Fruit fly (Drosophila melanogaster): ENCODE measurements around the gene Ip259.

Gene Ip259

DNA sequence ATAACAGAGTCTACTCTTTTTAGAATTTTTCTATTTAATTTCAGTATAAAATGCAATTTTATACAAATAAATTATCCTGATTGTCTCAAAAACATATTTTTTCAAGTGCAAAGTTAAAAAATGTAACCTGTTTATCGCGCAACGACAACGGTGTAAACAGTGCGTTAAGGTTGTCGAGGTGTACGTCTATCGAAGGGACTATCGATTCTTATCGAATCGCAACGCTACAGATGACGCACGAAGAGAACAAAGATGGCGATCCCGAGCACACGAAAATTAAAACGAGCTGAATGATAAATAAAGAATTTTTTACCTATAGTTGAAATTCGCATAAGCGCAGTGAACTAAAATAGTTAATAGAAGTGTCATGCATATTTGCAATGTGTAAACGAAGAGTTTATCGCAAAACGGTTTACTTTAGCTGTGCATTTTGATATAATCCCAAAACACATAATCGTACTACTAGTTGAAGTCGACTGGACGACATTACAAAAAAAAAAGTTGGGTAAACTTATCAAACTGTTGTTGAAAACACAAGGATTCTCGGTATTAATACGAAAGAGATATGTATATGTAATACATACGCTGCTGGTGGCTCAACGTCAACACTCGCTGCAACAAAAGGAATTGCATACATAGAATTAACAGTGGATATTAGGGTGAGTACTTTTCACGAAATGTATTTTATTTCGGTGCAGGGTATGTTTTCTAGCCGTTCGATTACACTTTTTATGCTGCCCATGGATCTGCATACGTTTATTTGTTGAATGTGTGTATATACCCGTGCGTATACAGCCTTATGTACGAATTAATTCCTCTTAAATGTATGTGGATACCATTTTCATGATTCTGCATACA is 20.1 kb upstream of the Ip259 start, which contains the start of gene da (continued):
- TF ChIP-seq pum (GFP tag; optimal IDR thresholded peaks at IDR 0.05) = peak; percentile 56
- no peak for TF ChIP-seq Usf (GFP tag; optimal IDR thresholded peaks at IDR 0.05)
- TF ChIP-seq CG2120 (GFP tag; optimal IDR thresholded peaks at IDR 0.05) = peak; percentile 79
- peak; percentile 41 for TF ChIP-seq HmgZ (tag; optimal IDR thresholded peaks at IDR 0.05)
- no peak for TF ChIP-seq psq (GFP tag; optimal IDR thresholded peaks at IDR 0.05)
- TF ChIP-seq CG9609 (GFP tag; optimal IDR thresholded peaks at IDR 0.05) = peak; percentile 56
- TF ChIP-seq Stat92E (GFP tag; optimal IDR thresholded peaks at IDR 0.05) = no peak
- TF ChIP-seq gsb-n (tag; optimal IDR thresholded peaks at IDR 0.05) = peak; percentile 31
- no peak for TF ChIP-seq CG15011 (GFP tag; optimal IDR thresholded peaks at IDR 0.05)
- TF ChIP-seq CG5953 (GFP tag; IDR thresholded peaks at IDR 0.05) = no peak
- no peak for TF ChIP-seq eyg (GFP tag; optimal IDR thresholded peaks at IDR 0.05)
- TF ChIP-seq unc-4 (GFP tag; IDR thresholded peaks at IDR 0.05; ENCODE audit: partially characterized antibody) = peak; percentile 54; the same call in 1 of the 2 replicates
- TF ChIP-seq CG3065 (GFP tag; optimal IDR thresholded peaks at IDR 0.05) = no peak
- peak; percentile 75 for TF ChIP-seq sug (tag; optimal IDR thresholded peaks at IDR 0.05)
- TF ChIP-seq CG18476 (GFP tag; optimal IDR thresholded peaks at IDR 0.05) = peak; percentile 44
- peak; percentile 38 for TF ChIP-seq Side (GFP tag; optimal IDR thresholded peaks at IDR 0.05)
- TF ChIP-seq br (optimal IDR thresholded peaks at IDR 0.05) = no peak
- peak; percentile 59 for TF ChIP-seq trem (tag; optimal IDR thresholded peaks at IDR 0.05)
- TF ChIP-seq lmd (GFP tag; IDR thresholded peaks at IDR 0.05) = no peak
- peak; percentile 45 for TF ChIP-seq Dad (GFP tag; optimal IDR thresholded peaks at IDR 0.05)
- TF ChIP-seq tgo (GFP tag; IDR thresholded peaks at IDR 0.05) = peak; percentile 57; the same call in 1 of the 3 replicates
- peak; percentile 41 for TF ChIP-seq hbn (GFP tag; IDR thresholded peaks at IDR 0.05; ENCODE audit: partially characterized antibody)
- no peak for TF ChIP-seq sim (GFP tag; IDR thresholded peaks at IDR 0.05)
- TF ChIP-seq BtbVII (GFP tag; optimal IDR thresholded peaks at IDR 0.05) = peak; percentile 19
- peak; percentile 60 for TF ChIP-seq CHES-1-like (GFP tag; optimal IDR thresholded peaks at IDR 0.05)
- no peak for TF ChIP-seq CG3407 (GFP tag; optimal IDR thresholded peaks at IDR 0.05)
- peak; percentile 55 for TF ChIP-seq CG7786 (GFP tag; optimal IDR thresholded peaks at IDR 0.05)
- peak; percentile 54 for TF ChIP-seq B-H2 (GFP tag; optimal IDR thresholded peaks at IDR 0.05)
- peak; percentile 52 for TF ChIP-seq HLH3B (GFP tag; IDR thresholded peaks at IDR 0.05)
- peak; percentile 3 for TF ChIP-seq CG7271 (tag; optimal IDR thresholded peaks at IDR 0.05)
- TF ChIP-seq CG3281 (GFP tag; optimal IDR thresholded peaks at IDR 0.05) = peak; percentile 10
- peak; percentile 63 for TF ChIP-seq CG3995 (GFP tag; optimal IDR thresholded peaks at IDR 0.05)
- peak; percentile 52; the same call in 2 of the 3 replicates for TF ChIP-seq Aef1 (GFP tag; IDR thresholded peaks at IDR 0.05)
- TF ChIP-seq CG7745 (tag; optimal IDR thresholded peaks at IDR 0.05) = no peak
- no peak for TF ChIP-seq hb (GFP tag; IDR thresholded peaks at IDR 0.05; ENCODE audit: partially characterized antibody)
- TF ChIP-seq Gsc (GFP tag; IDR thresholded peaks at IDR 0.05) = no peak
- no peak for TF ChIP-seq Neu2 (GFP tag; optimal IDR thresholded peaks at IDR 0.05; ENCODE audit: borderline replicate concordance)
- TF ChIP-seq E2f2 (GFP tag; IDR thresholded peaks at IDR 0.05) = peak; percentile 47; the same call in 1 of the 2 replicates
- peak; percentile 54 for TF ChIP-seq Ptx1 (GFP tag; IDR thresholded peaks at IDR 0.05)
- TF ChIP-seq seq (GFP tag; IDR thresholded peaks at IDR 0.05) = no peak; the same call in 1 of the 2 replicates
- TF ChIP-seq CG4730 (GFP tag; IDR thresholded peaks at IDR 0.05) = no peak
- peak; percentile 64 for TF ChIP-seq fd96Cb (tag; optimal IDR thresholded peaks at IDR 0.05)
- TF ChIP-seq CG4282 (GFP tag; optimal IDR thresholded peaks at IDR 0.05) = peak; percentile 46
- TF ChIP-seq yki (optimal IDR thresholded peaks at IDR 0.05) = no peak
- peak; percentile 42 for TF ChIP-seq maf-S (GFP tag; optimal IDR thresholded peaks at IDR 0.05)
- peak; percentile 51 for TF ChIP-seq Sox100B (GFP tag; optimal IDR thresholded peaks at IDR 0.05)
- TF ChIP-seq CG6175 (GFP tag; IDR thresholded peaks at IDR 0.05) = no peak
- TF ChIP-seq CG10209 (GFP tag; optimal IDR thresholded peaks at IDR 0.05) = peak; percentile 52
- peak; percentile 66; the same call in 1 of the 2 replicates for TF ChIP-seq amos (GFP tag; IDR thresholded peaks at IDR 0.05; ENCODE audit: partially characterized antibody)
- peak; percentile 23 for TF ChIP-seq odd (GFP tag; optimal IDR thresholded peaks at IDR 0.05)
